Fruit fly (Drosophila melanogaster): ENCODE measurements around the gene CG9536.

CG9536 gene

dm6 chr2L:6480212-6480994 lies 3.6 kb upstream of the CG9536 start, which contains the start of the genes Sec61alpha and Daxx (continued):
- TF ChIP-seq H2.0 (GFP tag; IDR thresholded peaks at IDR 0.05): peak; percentile 84
- TF ChIP-seq abd-A (tag; optimal IDR thresholded peaks at IDR 0.05): peak; percentile 51
- peak; percentile 46; the same call in 1 of the 2 replicates for TF ChIP-seq CG10321 (GFP tag; IDR thresholded peaks at IDR 0.05)
- TF ChIP-seq phol (tag; optimal IDR thresholded peaks at IDR 0.05): peak; percentile 87
- TF ChIP-seq CG4360 (GFP tag; IDR thresholded peaks at IDR 0.05): no peak
- peak; percentile 99 for TF ChIP-seq zen2 (GFP tag; IDR thresholded peaks at IDR 0.05; ENCODE audit: partially characterized antibody)
- peak; percentile 36 for TF ChIP-seq Neu2 (GFP tag; optimal IDR thresholded peaks at IDR 0.05; ENCODE audit: borderline replicate concordance)
- no peak for TF ChIP-seq eve (GFP tag; optimal IDR thresholded peaks at IDR 0.05)
- TF ChIP-seq Ssrp (tag; optimal IDR thresholded peaks at IDR 0.05): peak; percentile 45
- no peak for TF ChIP-seq Trl (optimal IDR thresholded peaks at IDR 0.05)
- peak; percentile 91 for TF ChIP-seq Trl (GFP tag; optimal IDR thresholded peaks at IDR 0.05)
- TF ChIP-seq wor (GFP tag; IDR thresholded peaks at IDR 0.05): peak; percentile 59
- peak; percentile 81 for TF ChIP-seq CG13894 (tag; optimal IDR thresholded peaks at IDR 0.05)
- peak; percentile 96 for TF ChIP-seq CG9932 (GFP tag; IDR thresholded peaks at IDR 0.05)
- peak; percentile 45 for TF ChIP-seq Ravus (GFP tag; IDR thresholded peaks at IDR 0.05)
- peak; percentile 83 for TF ChIP-seq CG17829 (tag; optimal IDR thresholded peaks at IDR 0.05)
- TF ChIP-seq Hand (GFP tag; optimal IDR thresholded peaks at IDR 0.05): peak; percentile 27
- TF ChIP-seq CG18764 (GFP tag; optimal IDR thresholded peaks at IDR 0.05): peak; percentile 70
- TF ChIP-seq CG15601 (tag; optimal IDR thresholded peaks at IDR 0.05): peak; percentile 78
- TF ChIP-seq CG30431 (GFP tag; optimal IDR thresholded peaks at IDR 0.05): peak; percentile 60
- peak; percentile 69 for TF ChIP-seq CG12219 (GFP tag; optimal IDR thresholded peaks at IDR 0.05)
- TF ChIP-seq Ptx1 (GFP tag; IDR thresholded peaks at IDR 0.05): peak; percentile 84
- TF ChIP-seq yki (optimal IDR thresholded peaks at IDR 0.05): no peak
- TF ChIP-seq MBD-R2 (GFP tag; IDR thresholded peaks at IDR 0.05): peak; percentile 83
- TF ChIP-seq tio (GFP tag; optimal IDR thresholded peaks at IDR 0.05): no peak
- TF ChIP-seq CG15514 (GFP tag; optimal IDR thresholded peaks at IDR 0.05): peak; percentile 77
- TF ChIP-seq btn (GFP tag; optimal IDR thresholded peaks at IDR 0.05): peak; percentile 20
- peak; percentile 21 for TF ChIP-seq fd64A (GFP tag; optimal IDR thresholded peaks at IDR 0.05)
- TF ChIP-seq CG30020 (tag; optimal IDR thresholded peaks at IDR 0.05): peak; percentile 74
- TF ChIP-seq CG8388 (GFP tag; optimal IDR thresholded peaks at IDR 0.05): peak; percentile 64
- TF ChIP-seq CG15011 (GFP tag; optimal IDR thresholded peaks at IDR 0.05): peak; percentile 68
- peak; percentile 91 for TF ChIP-seq jumu (GFP tag; optimal IDR thresholded peaks at IDR 0.05)
- TF ChIP-seq CG7928 (GFP tag; optimal IDR thresholded peaks at IDR 0.05): peak; percentile 41
- TF ChIP-seq pho (GFP tag; optimal IDR thresholded peaks at IDR 0.05): peak; percentile 94
- peak; percentile 31 for TF ChIP-seq CG10565 (GFP tag; optimal IDR thresholded peaks at IDR 0.05)
- no peak for TF ChIP-seq Gsc (GFP tag; IDR thresholded peaks at IDR 0.05)
- TF ChIP-seq eyg (GFP tag; optimal IDR thresholded peaks at IDR 0.05): peak; percentile 89
- TF ChIP-seq Lhr (GFP tag; optimal IDR thresholded peaks at IDR 0.05): peak; percentile 77
- peak; percentile 66; the same call in 1 of the 2 replicates for TF ChIP-seq danr (GFP tag; IDR thresholded peaks at IDR 0.05)
- peak; percentile 53 for TF ChIP-seq Asciz (GFP tag; optimal IDR thresholded peaks at IDR 0.05)
- peak; percentile 82 for TF ChIP-seq NfI (GFP tag; optimal IDR thresholded peaks at IDR 0.05)
- TF ChIP-seq ro (GFP tag; IDR thresholded peaks at IDR 0.05): no peak
- peak; percentile 40 for TF ChIP-seq CG5245 (GFP tag; optimal IDR thresholded peaks at IDR 0.05)
- peak; percentile 45; the same call in 2 of the 3 replicates for TF ChIP-seq sr (GFP tag; IDR thresholded peaks at IDR 0.05)
- peak; percentile 93 for TF ChIP-seq Dip3 (GFP tag; optimal IDR thresholded peaks at IDR 0.05)
- peak; percentile 13 for TF ChIP-seq Hmx (GFP tag; optimal IDR thresholded peaks at IDR 0.05)
- TF ChIP-seq CG4328 (GFP tag; optimal IDR thresholded peaks at IDR 0.05): peak; percentile 65
- TF ChIP-seq CG4707 (GFP tag; optimal IDR thresholded peaks at IDR 0.05): no peak
- peak; percentile 87 for TF ChIP-seq lmd (GFP tag; IDR thresholded peaks at IDR 0.05)
- TF ChIP-seq z (GFP tag; IDR thresholded peaks at IDR 0.05): peak; percentile 31; the same call in 1 of the 3 replicates
